Fruit fly (Drosophila melanogaster) S2 (cell line): ENCODE results near the gene CG10479.

Experiments used
- CG8478 ChIP-seq: fragments of >200 bp; optimal IDR thresholded peaks from 2 replicates; lab custom pipeline; 2018
- CTCF ChIP-seq, 2 experiments: fragments of >200 bp; optimal IDR thresholded peaks; 2 replicates each; lab custom pipeline; 2018

DNA sequence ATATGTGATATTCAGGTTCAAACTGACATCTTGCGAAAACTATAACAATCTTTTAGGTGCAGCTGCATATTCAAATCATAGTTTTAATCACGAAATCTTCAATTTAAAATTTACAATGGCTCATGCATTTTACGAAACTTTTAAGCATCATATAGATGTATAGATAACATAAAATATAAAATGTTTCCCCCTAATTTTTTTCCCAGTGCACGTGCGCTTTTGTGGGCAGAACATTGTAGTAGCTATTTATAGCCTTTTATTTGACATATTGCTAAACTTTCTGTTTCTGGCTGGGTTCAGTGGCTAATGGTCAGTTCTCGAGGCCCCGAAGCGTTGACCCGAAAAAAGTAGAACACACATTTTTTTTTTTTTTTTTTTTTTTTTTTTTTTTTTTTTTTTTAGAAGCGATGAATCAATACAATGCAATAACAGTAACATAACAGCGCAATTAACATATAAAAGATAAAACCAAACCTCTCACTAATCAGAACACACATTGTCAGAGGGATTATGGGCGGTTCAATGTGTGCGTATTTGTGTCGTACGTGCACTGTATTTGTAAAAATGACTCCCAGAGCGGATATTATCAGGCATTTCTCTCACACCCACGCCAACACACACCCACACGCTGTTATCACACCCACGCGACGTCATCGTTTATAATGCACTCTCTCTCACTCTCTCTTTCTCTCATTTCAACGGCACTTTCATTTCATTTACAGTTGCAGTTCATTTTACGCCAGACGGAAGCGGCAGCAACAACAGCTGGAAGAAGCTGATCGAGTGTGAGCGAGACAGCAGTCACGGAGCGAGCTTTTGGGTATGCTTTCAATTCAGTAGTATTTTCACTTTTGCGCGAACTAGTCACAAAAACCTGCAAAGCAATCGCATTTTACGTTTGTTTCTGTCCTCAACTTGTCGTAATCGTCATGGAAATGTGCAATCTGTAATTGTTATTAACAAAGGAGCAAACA, 49.5 kb downstream of the CG10479 start:
- TF ChIP-seq CTCF (optimal IDR thresholded peaks at IDR 0.05; lab: Kevin White, UChicago) = no peak
- no peak for TF ChIP-seq CG8478
